Fruit fly (Drosophila melanogaster) whole organism, pupa: ENCODE data around the gene abd-A.

Source experiments
- CG10348 ChIP-seq: fragments of 200-800 bp; sonication (Bioruptor generic); IDR thresholded peaks from 2 replicates; pipeline ENCODE4 v1.3.6; 2022; ENCODE audit warnings: missing biosample characterization, missing genetic modification characterization
- CG12605 ChIP-seq: fragments of 200-800 bp; sonication (Bioruptor generic); IDR thresholded peaks from 2 replicates; pipeline ENCODE4 v1.3.6; 2022; ENCODE audit warnings: missing biosample characterization, missing genetic modification characterization
- CG13204 ChIP-seq: fragments of 200-800 bp; sonication (Bioruptor generic); optimal IDR thresholded peaks from 2 replicates; lab custom pipeline; 2018; ENCODE audit warnings: missing biosample characterization, mild to moderate bottlenecking, missing genetic modification characterization, moderate library complexity
- CG14655 ChIP-seq: fragments of 200-800 bp; sonication (Bioruptor generic); optimal IDR thresholded peaks from 3 replicates; lab custom pipeline; 2017; ENCODE audit warnings: mild to moderate bottlenecking, missing biosample characterization, missing genetic modification reagents, missing genetic modification characterization
- CG15710 ChIP-seq: fragments of 200-800 bp; sonication (Bioruptor generic); optimal IDR thresholded peaks from 2 replicates; lab custom pipeline; 2018; ENCODE audit warnings: missing biosample characterization, mild to moderate bottlenecking, missing genetic modification characterization, moderate library complexity
- CG17806 ChIP-seq: fragments of 200-800 bp; sonication (Bioruptor generic); optimal IDR thresholded peaks from 2 replicates; lab custom pipeline; 2018; ENCODE audit warnings: missing biosample characterization, mild to moderate bottlenecking, missing genetic modification characterization, moderate library complexity
- CG32121 ChIP-seq: fragments of 200-800 bp; sonication (Bioruptor generic); IDR thresholded peaks from 2 replicates; pipeline ENCODE4 v1.3.6; 2022; ENCODE audit warnings: missing biosample characterization, missing genetic modification characterization
- CG34367 ChIP-seq: fragments of 200-800 bp; sonication (Bioruptor generic); optimal IDR thresholded peaks from 2 replicates; lab custom pipeline; 2018; ENCODE audit warnings: missing biosample characterization, mild to moderate bottlenecking, missing genetic modification characterization
- CG4496 ChIP-seq: fragments of 200-800 bp; sonication (Bioruptor generic); IDR thresholded peaks from 3 replicates; pipeline ENCODE4 v1.3.6; 2022; ENCODE audit warnings: missing biosample characterization, missing genetic modification characterization
- CG8159 ChIP-seq: fragments of 200-800 bp; sonication (Bioruptor generic); optimal IDR thresholded peaks from 3 replicates; lab custom pipeline; 2018; ENCODE audit warnings: missing biosample characterization, mild to moderate bottlenecking, missing genetic modification characterization, moderate library complexity
- CG8301 ChIP-seq: fragments of 200-800 bp; sonication (Bioruptor generic); optimal IDR thresholded peaks from 2 replicates; lab custom pipeline; 2018; ENCODE audit warnings: missing biosample characterization, mild to moderate bottlenecking, missing genetic modification characterization
- CG9948 ChIP-seq: fragments of 200-800 bp; sonication (Bioruptor generic); optimal IDR thresholded peaks from 2 replicates; lab custom pipeline; 2018; ENCODE audit warnings: missing biosample characterization, mild to moderate bottlenecking, missing genetic modification characterization, moderate library complexity
- D1 ChIP-seq: fragments of 200-800 bp; sonication (Bioruptor generic); optimal IDR thresholded peaks from 2 replicates; lab custom pipeline; 2018; ENCODE audit warnings: missing biosample characterization, mild to moderate bottlenecking, missing genetic modification characterization, moderate library complexity
- EcR ChIP-seq: fragments of 200-800 bp; sonication (Bioruptor generic); optimal IDR thresholded peaks from 3 replicates; lab custom pipeline; 2019; ENCODE audit warnings: missing biosample characterization, missing genetic modification characterization, mild to moderate bottlenecking, moderate library complexity, missing genetic modification reagents
- Ets98B ChIP-seq: fragments of 200-800 bp; sonication (Bioruptor generic); IDR thresholded peaks from 2 replicates; pipeline ENCODE4 v1.3.6; 2022; ENCODE audit warnings: missing biosample characterization, missing genetic modification characterization
- Pif1A ChIP-seq: fragments of 200-800 bp; sonication (Bioruptor generic); optimal IDR thresholded peaks from 3 replicates; lab custom pipeline; 2016; ENCODE audit warnings: missing biosample characterization, missing genetic modification characterization
- Pif1B ChIP-seq: fragments of 200-800 bp; sonication (Bioruptor generic); optimal IDR thresholded peaks from 3 replicates; lab custom pipeline; 2016; ENCODE audit warnings: missing biosample characterization, missing genetic modification characterization
- Snoo ChIP-seq: fragments of 200-800 bp; sonication (Bioruptor generic); optimal IDR thresholded peaks from 3 replicates; lab custom pipeline; 2017; ENCODE audit warnings: missing biosample characterization, mild to moderate bottlenecking, missing genetic modification characterization, inconsistent platforms
- fd96Ca ChIP-seq: fragments of 200-800 bp; sonication (Bioruptor generic); IDR thresholded peaks from 3 replicates; pipeline ENCODE4 v1.3.6; 2022; ENCODE audit warnings: missing biosample characterization, missing genetic modification characterization
- gl ChIP-seq: fragments of 200-800 bp; sonication (Bioruptor generic); optimal IDR thresholded peaks from 2 replicates; lab custom pipeline; 2018; ENCODE audit warnings: missing biosample characterization, mild to moderate bottlenecking, missing genetic modification characterization
- rn ChIP-seq: fragments of 200-800 bp; sonication (Bioruptor generic); IDR thresholded peaks from 2 replicates; pipeline ENCODE4 v1.3.6; 2022; ENCODE audit warnings: missing biosample characterization, missing genetic modification characterization

The abd-A gene

dm6 chr3R:16769404-16769803 is 60.4 kb downstream of the abd-A start:
- no peak for TF ChIP-seq CG8159 (tag; lab: Kevin White, UChicago)
- TF ChIP-seq, all 21 proteins: peak for 0

dm6 chr3R:16765770-16766169 is 64.1 kb downstream of the abd-A start:
- TF ChIP-seq rn (no peak), D1 (tag; lab: Kevin White, UChicago) (no peak), EcR (GFP tag; lab: Kevin White, UChicago) (no peak), CG8159 (tag; lab: Kevin White, UChicago) (no peak), CG4496 (GFP tag; lab: Robert Waterston, UW) (no peak), CG8301 (tag; lab: Kevin White, UChicago) (no peak), CG14655 (GFP tag; lab: Kevin White, UChicago) (no peak), Pif1A (GFP tag; lab: Kevin White, UChicago) (no peak), CG17806 (no peak), CG9948 (no peak), Snoo (no peak), CG32121 (no peak), Ets98B (GFP tag; lab: Robert Waterston, UW) (no peak), CG34367 (tag; lab: Kevin White, UChicago) (no peak), gl (tag; lab: Kevin White, UChicago) (no peak)

DNA sequence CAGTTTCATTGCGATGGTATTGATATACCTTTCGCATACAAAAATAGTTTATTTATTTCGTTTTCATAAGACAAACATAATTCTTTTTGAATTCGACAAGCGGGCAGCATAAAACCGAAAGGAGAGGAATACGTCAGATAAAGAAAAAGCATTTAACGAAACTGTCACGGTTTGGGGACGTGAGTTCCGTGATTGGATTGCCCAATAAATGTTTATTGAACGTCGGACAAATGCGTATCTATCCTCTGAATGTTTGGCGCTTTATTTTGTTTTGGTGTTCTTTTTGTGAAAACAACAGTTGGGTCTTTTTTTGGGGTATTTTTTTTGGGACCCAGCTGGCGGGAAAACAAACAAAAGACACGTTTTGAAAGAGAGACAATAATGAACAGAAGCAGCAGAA is 64.7 kb downstream of the abd-A start:
- no peak for TF ChIP-seq CG8159 (tag; lab: Kevin White, UChicago)

DNA sequence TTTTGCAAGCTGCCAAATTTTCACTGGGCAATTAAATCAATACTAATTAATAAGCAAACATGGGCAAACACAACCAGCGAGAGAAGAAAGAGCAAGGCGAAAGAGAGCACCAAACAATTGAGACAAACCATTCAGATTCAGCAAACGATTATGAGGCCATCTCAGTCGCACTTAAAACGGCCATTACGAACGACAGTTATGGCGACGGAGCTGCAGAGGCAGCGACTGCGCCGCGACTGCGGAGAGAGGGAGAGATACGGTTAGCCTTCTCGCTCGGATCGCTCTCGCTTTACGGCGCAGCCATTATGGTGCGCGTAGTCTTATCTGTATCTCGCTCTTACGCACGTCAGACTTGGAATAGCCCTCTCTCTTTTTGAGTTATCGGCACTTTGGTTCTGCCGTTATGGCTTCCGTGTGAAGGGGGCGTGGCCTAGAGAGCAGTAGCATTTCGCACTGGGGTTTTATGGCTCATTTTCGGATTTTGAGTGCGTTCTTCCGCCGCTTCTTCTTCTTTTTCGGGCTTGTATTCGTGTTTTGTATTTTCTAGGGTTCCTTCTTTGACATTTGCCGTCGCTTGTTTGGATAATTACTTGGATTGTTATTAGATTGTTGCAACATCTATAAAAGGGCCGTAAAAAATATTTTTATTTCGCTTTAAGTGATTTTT is 65.8 kb downstream of the abd-A start:
- 0 out of 2 replicates have a peak, but pooled peaks have one; percentile 14 for TF ChIP-seq rn
- 0 out of 3 replicates have a peak, but pooled peaks have one; percentile 17 for TF ChIP-seq fd96Ca (GFP tag; lab: Robert Waterston, UW)
- TF ChIP-seq CG13204 = no peak
- TF ChIP-seq Snoo = no peak
- 0 out of 2 replicates have a peak, but pooled peaks have one; percentile 1 for TF ChIP-seq CG32121
- peak; percentile 10; the same call in 1 of the 2 replicates for TF ChIP-seq CG12605 (GFP tag; lab: Robert Waterston, UW)
- peak; percentile 10 for TF ChIP-seq EcR (GFP tag; lab: Kevin White, UChicago)

dm6 chr3R:16763435-16763834 is 66.4 kb downstream of the abd-A start:
- TF ChIP-seq CG9948 (no peak), CG15710 (tag; lab: Kevin White, UChicago) (no peak), rn (no peak), EcR (GFP tag; lab: Kevin White, UChicago) (no peak), Ets98B (GFP tag; lab: Robert Waterston, UW) (no peak), CG17806 (no peak), CG8159 (tag; lab: Kevin White, UChicago) (no peak), CG14655 (GFP tag; lab: Kevin White, UChicago) (peak; percentile 38), CG4496 (GFP tag; lab: Robert Waterston, UW) (no peak; the same call in 2 of the 3 replicates), CG8301 (tag; lab: Kevin White, UChicago) (peak; percentile 6), fd96Ca (GFP tag; lab: Robert Waterston, UW) (peak; percentile 15; the same call in 1 of the 3 replicates), CG13204 (no peak), gl (tag; lab: Kevin White, UChicago) (no peak), CG34367 (tag; lab: Kevin White, UChicago) (no peak), CG32121 (peak; percentile 37; the same call in 1 of the 2 replicates), D1 (tag; lab: Kevin White, UChicago) (no peak), CG12605 (GFP tag; lab: Robert Waterston, UW) (peak; percentile 15; the same call in 1 of the 2 replicates), Pif1A (GFP tag; lab: Kevin White, UChicago) (no peak), Pif1B (no peak), Snoo (no peak), CG10348 (GFP tag; lab: Robert Waterston, UW) (no peak)
- TF ChIP-seq, all 21 proteins: peak for 5
